Worm (Caenorhabditis elegans): ENCODE results near the gene mif-1.

DNA sequence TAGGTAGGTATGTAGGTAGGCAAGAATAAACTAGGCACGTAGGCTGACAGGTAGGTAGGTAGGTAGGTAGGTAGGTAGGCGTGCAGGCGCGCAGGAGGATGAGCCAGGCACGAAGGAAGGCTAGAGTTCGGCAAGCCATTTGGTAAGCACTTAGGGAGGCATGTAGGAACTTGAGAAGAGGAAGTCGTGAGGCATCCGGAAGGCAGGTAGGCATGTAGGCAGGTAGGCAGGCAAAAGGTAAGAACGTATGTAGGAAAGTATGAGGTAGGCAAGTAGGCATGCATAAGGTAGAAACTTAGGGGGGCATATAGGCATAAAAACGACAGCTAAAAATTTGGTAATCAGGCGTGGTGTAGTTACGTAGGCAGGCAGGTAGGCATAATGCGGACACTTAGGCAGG lies 28.2 kb downstream of the mif-1 start:
- no peak for TF ChIP-seq elt-3 (tag; optimal IDR thresholded peaks at IDR 0.05)
- TF ChIP-seq lsy-2 (tag; optimal IDR thresholded peaks at IDR 0.05), result no peak
- TF ChIP-seq C16A3.4 (tag; optimal IDR thresholded peaks at IDR 0.05), result no peak
- no peak for TF ChIP-seq unc-62 (GFP tag; optimal IDR thresholded peaks at IDR 0.05)
- no peak for TF ChIP-seq efl-1 (optimal IDR thresholded peaks at IDR 0.05)
- TF ChIP-seq efl-1 (GFP tag; optimal IDR thresholded peaks at IDR 0.05 in 1 of 2), result no peak
- TF ChIP-seq skn-1 (tag; optimal IDR thresholded peaks at IDR 0.05), result no peak
- no peak for TF ChIP-seq unc-130 (tag; optimal IDR thresholded peaks at IDR 0.05)
- TF ChIP-seq ama-1 (optimal IDR thresholded peaks at IDR 0.05), result no peak
- no peak for TF ChIP-seq pqm-1 (tag; optimal IDR thresholded peaks at IDR 0.05)
- TF ChIP-seq elt-2 (tag; optimal IDR thresholded peaks at IDR 0.05), result no peak

Measured in whole organism, L1 larva.